Worm (Caenorhabditis elegans): ENCODE data around the gene kin-16.

- TF ChIP-seq ztf-23 (GFP tag; IDR thresholded peaks at IDR 0.05) (no peak), flt-1 (GFP tag; IDR thresholded peaks at IDR 0.05) (no peak), tab-1 (GFP tag; IDR thresholded peaks at IDR 0.05) (no peak), T22C8.4 (GFP tag; IDR thresholded peaks at IDR 0.05) (no peak), cog-1 (tag; optimal IDR thresholded peaks at IDR 0.05) (no peak)
Observed at ce11 chrII:9403846-9404245, 32.1 kb downstream of the kin-16 start, which contains the start of gene Y51B9A.5.

All from whole organism, midembryonic.